Fruit fly (Drosophila melanogaster) whole organism, prepupa: Measurements from ENCODE around the gene Scgalpha.
A peak's percentile ranks its signal among the peaks of the same experiment; 100 is the strongest.

ENCODE experiments used
- CG10669 ChIP-seq: fragments of 200-800 bp; sonication (Bioruptor generic); optimal IDR thresholded peaks from 3 replicates; lab custom pipeline; 2018; ENCODE audit warnings: missing biosample characterization, mild to moderate bottlenecking, missing genetic modification characterization, moderate library complexity
- CG15336 ChIP-seq: fragments of 200-800 bp; sonication (Bioruptor generic); IDR thresholded peaks from 2 replicates; pipeline ENCODE4 v1.3.6; 2022; ENCODE audit warnings: missing biosample characterization, missing genetic modification characterization
- Eip93F ChIP-seq: fragments of 200-800 bp; sonication (Bioruptor generic); optimal IDR thresholded peaks from 2 replicates; lab custom pipeline; 2016; ENCODE audit warnings: missing biosample characterization, mild to moderate bottlenecking, missing genetic modification characterization
- OdsH ChIP-seq: fragments of 200-800 bp; sonication (Bioruptor generic); optimal IDR thresholded peaks from 3 replicates; lab custom pipeline; 2016; ENCODE audit warnings: missing biosample characterization, missing genetic modification characterization
- Sox15 ChIP-seq: fragments of 200-800 bp; sonication (Bioruptor generic); optimal IDR thresholded peaks from 3 replicates; lab custom pipeline; 2016; ENCODE audit warnings: missing biosample characterization, missing genetic modification characterization
- net ChIP-seq: fragments of 200-800 bp; sonication (Bioruptor generic); optimal IDR thresholded peaks from 3 replicates; lab custom pipeline; 2016; ENCODE audit warnings: missing biosample characterization, missing genetic modification characterization
- ss ChIP-seq, 2 experiments: fragments of 200-800 bp; sonication (Bioruptor generic); optimal IDR thresholded peaks; 2 replicates in 1 of 2; 3 replicates in 1 of 2; lab custom pipeline; 2017 to 2018; ENCODE audit warnings: mild to moderate bottlenecking in 2 of 2, missing biosample characterization in 2 of 2, missing genetic modification characterization in 2 of 2, moderate library complexity in 1 of 2
- vri ChIP-seq: fragments of 200-800 bp; sonication (Bioruptor generic); optimal IDR thresholded peaks from 3 replicates; lab custom pipeline; 2016; ENCODE audit warnings: missing biosample characterization, mild to moderate bottlenecking, missing genetic modification characterization

DNA sequence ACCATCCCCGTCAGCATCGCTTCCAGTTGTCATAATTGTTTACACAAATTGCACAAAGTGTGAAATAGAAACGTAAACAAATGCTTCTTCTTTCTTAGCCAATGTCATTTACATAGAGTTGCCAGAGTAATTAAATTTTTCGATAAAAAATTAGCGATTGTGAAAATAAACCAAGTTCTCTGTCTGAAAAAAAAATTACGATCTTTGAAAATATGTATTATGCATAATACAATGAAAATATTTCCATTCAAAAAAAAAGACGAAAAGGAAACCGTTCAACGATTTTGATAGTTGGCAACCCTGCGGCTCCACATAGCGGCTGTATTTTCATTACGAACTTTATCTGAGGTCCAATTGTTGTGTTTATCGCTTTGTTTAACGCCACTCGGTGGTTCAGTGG lies 7.9 kb downstream of the Scgalpha start, which contains the start of the genes CG7810 and CG7806:
- TF ChIP-seq OdsH, result peak; percentile 90
- TF ChIP-seq Eip93F (GFP tag; lab: Kevin White, UChicago), result no peak
- no peak for TF ChIP-seq net (GFP tag; lab: Kevin White, UChicago)
- no peak for TF ChIP-seq CG10669 (GFP tag; lab: Kevin White, UChicago)
- TF ChIP-seq vri, result no peak
- TF ChIP-seq ss (GFP tag; optimal IDR thresholded peaks at IDR 0.05; lab: Kevin White, UChicago), result no peak
- TF ChIP-seq CG15336 (GFP tag; lab: Robert Waterston, UW), result peak; percentile 96
- peak; percentile 69 for TF ChIP-seq Sox15
